Fruit fly (Drosophila melanogaster): ENCODE results near the gene Ir75a.

DNA sequence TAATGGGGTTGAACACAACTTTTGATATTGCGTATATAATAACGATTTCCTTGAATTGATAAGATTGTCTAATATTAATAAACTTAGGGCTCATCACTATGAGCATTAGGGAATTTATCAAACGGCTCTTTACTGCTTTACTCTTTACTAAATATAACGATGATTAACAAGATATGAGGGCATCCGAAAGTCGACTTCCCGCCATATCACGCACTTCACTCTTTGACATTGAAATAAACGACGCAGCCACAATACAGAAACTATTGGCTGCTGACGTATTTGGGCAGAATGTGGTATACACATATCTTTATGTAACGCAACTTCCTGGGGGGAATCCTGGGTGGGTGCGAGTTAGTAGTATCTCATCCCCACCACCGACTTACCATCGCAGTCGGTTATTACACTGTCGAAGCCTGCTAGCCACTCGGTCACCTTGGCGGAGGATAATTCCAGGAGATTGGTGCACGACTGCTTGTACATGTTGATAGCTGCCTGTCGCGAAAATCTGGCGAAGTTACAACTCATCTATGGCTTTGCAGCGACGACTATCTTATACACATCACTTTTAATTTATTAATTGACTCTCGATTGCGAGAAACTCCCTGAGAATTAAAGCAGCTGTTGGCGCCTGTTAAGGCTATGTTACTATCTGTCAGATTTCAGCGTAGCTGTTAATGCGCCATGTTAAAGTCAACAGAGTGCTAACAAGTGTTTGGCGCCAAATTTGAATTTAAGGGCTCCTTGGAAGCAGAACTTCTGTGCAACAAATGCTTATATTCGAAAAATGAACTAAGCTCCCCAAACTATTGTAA lies 25.4 kb upstream of the Ir75a start, which contains the start of gene CG5567:
- TF ChIP-seq Sox14 (GFP tag; optimal IDR thresholded peaks at IDR 0.05) = peak; percentile 14
- no peak for TF ChIP-seq CG6163 (GFP tag; IDR thresholded peaks at IDR 0.05)
- no peak for TF ChIP-seq CG31627 (GFP tag; optimal IDR thresholded peaks at IDR 0.05)
- TF ChIP-seq CG11762 (GFP tag; optimal IDR thresholded peaks at IDR 0.05; ENCODE audit: insufficient read depth) = no peak
- no peak for TF ChIP-seq CG8119 (GFP tag; IDR thresholded peaks at IDR 0.05)
- no peak for TF ChIP-seq CG8319 (GFP tag; optimal IDR thresholded peaks at IDR 0.05)
- no peak for TF ChIP-seq CG6792 (GFP tag; optimal IDR thresholded peaks at IDR 0.05)

All from whole organism, prepupa.